Worm (Caenorhabditis elegans): ENCODE data around the gene clec-40.

The clec-40 gene

DNA sequence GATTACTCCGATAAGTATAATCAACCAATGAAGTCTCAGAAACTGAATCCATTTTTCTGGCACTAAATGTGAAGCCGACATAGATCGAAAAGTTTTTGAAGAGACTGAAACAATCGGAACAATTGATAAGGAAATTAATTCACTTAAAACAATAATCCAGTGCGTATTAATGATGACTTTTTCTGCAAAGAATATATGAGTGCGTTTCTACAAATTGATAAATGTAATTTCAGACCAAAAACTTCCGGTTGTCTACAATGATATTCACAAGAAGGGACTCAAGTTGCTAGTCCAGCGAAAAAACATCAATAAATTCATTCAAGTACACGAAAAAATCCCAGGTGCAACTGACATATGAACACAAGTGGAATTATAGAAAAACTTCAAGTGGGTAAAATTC, 28.9 kb upstream of the clec-40 start, which contains the start of gene clec-33:
Gene clec-33 (minus strand): TSS at position 101 of the 400 bp plus-strand sequence.
- TF ChIP-seq T22C8.4 (GFP tag; IDR thresholded peaks at IDR 0.05) (no peak), klf-2 (GFP tag; conservative IDR thresholded peaks at IDR 0.05) (no peak), cog-1 (tag; optimal IDR thresholded peaks at IDR 0.05) (no peak), flt-1 (GFP tag; IDR thresholded peaks at IDR 0.05) (no peak), ref-1 (GFP tag; conservative IDR thresholded peaks at IDR 0.05) (no peak), tab-1 (GFP tag; IDR thresholded peaks at IDR 0.05) (no peak), med-1 (GFP tag; optimal IDR thresholded peaks at IDR 0.05; ENCODE audit: insufficient read depth) (no peak), ztf-23 (GFP tag; IDR thresholded peaks at IDR 0.05) (no peak), ztf-29 (GFP tag; IDR thresholded peaks at IDR 0.05) (no peak)

DNA sequence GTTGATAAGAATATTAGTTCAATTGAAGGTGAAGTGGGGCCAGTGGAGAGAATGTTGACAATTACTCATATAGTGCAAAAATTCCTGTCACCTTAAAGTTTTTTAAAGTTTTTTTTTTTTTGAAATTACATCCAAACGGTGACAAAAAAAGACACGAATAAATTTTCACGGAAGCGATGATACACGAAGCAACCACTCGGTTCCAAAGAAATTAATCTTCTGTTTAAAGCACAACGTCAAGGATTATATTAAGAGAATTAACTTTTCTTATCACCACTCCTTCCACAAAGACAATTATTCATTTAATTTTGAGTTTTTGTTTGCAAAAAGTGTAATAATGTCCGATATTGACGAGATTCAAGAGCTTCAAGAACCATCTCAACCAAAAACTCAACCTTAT, 24.5 kb upstream of the clec-40 start, which contains the start of gene clec-28:
Gene clec-28 (plus strand): TSS at position 301 of the 400 bp plus-strand sequence.
- TF ChIP-seq tab-1 (GFP tag; IDR thresholded peaks at IDR 0.05) (no peak), ztf-29 (GFP tag; IDR thresholded peaks at IDR 0.05) (no peak), klf-2 (GFP tag; conservative IDR thresholded peaks at IDR 0.05) (no peak), ztf-23 (GFP tag; IDR thresholded peaks at IDR 0.05) (no peak), med-1 (GFP tag; optimal IDR thresholded peaks at IDR 0.05; ENCODE audit: insufficient read depth) (no peak), cog-1 (tag; optimal IDR thresholded peaks at IDR 0.05) (no peak), ref-1 (GFP tag; conservative IDR thresholded peaks at IDR 0.05) (no peak), T22C8.4 (GFP tag; IDR thresholded peaks at IDR 0.05) (no peak), flt-1 (GFP tag; IDR thresholded peaks at IDR 0.05) (no peak)

DNA sequence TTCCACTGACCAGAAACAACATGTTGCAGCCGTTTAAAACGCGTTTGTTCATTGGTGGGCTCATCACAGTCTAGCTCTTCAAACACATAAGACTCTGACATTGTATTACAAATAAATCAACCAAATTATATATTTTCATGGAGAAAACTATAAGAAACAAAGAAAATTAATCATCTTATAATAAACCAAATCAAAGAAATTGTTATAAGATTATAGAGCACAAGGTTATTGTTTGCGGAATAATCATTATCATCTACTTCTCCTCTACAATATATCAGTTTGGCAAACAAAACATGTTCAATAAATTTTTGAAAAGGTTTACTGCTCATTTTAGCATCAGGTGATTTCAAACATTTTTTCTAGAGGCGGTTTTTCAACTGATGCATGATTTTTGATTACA, 20.9 kb upstream of the clec-40 start, which contains the start of the genes clec-32 and clec-24:
Gene clec-32 (minus strand): TSS at position 101 of the 400 bp plus-strand sequence.
Gene clec-24 (plus strand): TSS at position 294 of the 400 bp plus-strand sequence.
- TF ChIP-seq ref-1 (GFP tag; conservative IDR thresholded peaks at IDR 0.05): no peak
- TF ChIP-seq T22C8.4 (GFP tag; IDR thresholded peaks at IDR 0.05): no peak
- no peak for TF ChIP-seq ztf-23 (GFP tag; IDR thresholded peaks at IDR 0.05)
- TF ChIP-seq ztf-29 (GFP tag; IDR thresholded peaks at IDR 0.05): no peak
- TF ChIP-seq cog-1 (tag; optimal IDR thresholded peaks at IDR 0.05): no peak
- TF ChIP-seq med-1 (GFP tag; optimal IDR thresholded peaks at IDR 0.05; ENCODE audit: insufficient read depth): no peak
- no peak for TF ChIP-seq klf-2 (GFP tag; conservative IDR thresholded peaks at IDR 0.05)
- TF ChIP-seq tab-1 (GFP tag; IDR thresholded peaks at IDR 0.05): no peak
- TF ChIP-seq flt-1 (GFP tag; IDR thresholded peaks at IDR 0.05): no peak

DNA sequence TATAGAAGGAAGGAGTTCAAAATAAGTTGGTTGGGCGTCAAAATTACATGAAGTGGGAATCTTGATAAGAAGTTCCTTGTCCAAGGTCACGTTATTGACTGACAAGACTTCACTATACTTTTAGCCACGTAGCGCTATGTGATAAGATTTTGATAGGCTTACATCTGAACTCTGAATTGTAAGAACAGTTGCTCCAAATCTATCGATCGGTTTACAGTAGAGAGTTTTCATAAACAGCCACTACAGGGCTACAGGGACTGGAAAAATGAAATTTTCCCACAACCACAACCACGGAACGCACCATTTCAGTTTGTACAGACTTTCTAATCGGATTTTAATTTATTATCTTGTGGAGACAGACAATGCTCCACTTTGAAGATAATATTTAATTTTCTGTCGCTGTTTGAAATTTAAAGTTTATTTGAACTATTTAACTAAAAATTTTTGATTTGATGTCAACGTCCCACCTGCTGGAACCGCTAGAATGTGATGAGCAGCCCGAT, 17.2 kb upstream of the clec-40 start, which contains the start of the genes clec-31 and clec-22:
Gene clec-31 (minus strand): TSS at position 101 of the 503 bp plus-strand sequence.
Gene clec-22 (plus strand): TSS at position 453 of the 503 bp plus-strand sequence.
- TF ChIP-seq flt-1 (GFP tag; IDR thresholded peaks at IDR 0.05) (no peak), cog-1 (tag; optimal IDR thresholded peaks at IDR 0.05) (no peak), ztf-23 (GFP tag; IDR thresholded peaks at IDR 0.05) (no peak), ref-1 (GFP tag; conservative IDR thresholded peaks at IDR 0.05) (no peak), klf-2 (GFP tag; conservative IDR thresholded peaks at IDR 0.05) (no peak), med-1 (GFP tag; optimal IDR thresholded peaks at IDR 0.05; ENCODE audit: insufficient read depth) (no peak), ztf-29 (GFP tag; IDR thresholded peaks at IDR 0.05) (no peak), T22C8.4 (GFP tag; IDR thresholded peaks at IDR 0.05) (no peak)

DNA sequence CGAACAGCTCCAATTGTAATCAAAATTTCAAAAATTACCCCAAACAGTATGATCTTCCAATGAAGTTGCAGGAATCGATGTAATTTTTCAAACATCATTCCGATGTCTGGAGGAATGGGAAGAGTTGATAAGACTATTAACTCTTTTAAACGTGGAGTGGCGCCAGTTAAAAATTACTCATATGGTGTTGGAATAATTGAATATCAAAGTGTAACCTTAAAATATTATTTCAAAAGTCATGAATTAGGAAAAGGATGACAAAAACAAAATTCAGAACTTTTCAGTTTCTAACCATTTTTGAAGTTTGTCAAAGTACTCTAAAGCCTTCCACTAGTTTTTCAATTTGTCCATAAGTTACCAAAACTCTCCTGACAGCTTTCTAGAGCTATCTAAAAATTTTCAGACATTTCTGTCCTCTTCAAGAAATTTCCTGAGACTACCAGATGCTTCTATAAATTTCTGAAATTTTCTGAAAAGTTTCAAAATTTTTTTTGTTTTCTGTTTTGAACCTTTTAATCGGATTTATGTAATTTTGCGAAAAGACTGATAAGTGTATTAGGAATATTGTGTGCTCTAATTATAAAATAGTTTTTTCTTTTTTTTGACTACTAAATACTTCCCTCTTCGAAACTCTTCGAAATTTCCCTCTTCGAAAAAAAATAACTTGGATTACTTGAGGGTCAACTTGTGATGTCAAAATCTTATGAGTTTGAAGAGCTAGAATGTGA, 13.3 kb upstream of the clec-40 start, which contains the start of the genes clec-35 and clec-27:
Gene clec-35 (minus strand): TSS at position 101 of the 728 bp plus-strand sequence.
Gene clec-27 (plus strand): TSS at position 678 of the 728 bp plus-strand sequence.
- TF ChIP-seq cog-1 (tag; optimal IDR thresholded peaks at IDR 0.05) (no peak), T22C8.4 (GFP tag; IDR thresholded peaks at IDR 0.05) (no peak), klf-2 (GFP tag; conservative IDR thresholded peaks at IDR 0.05) (no peak), ztf-29 (GFP tag; IDR thresholded peaks at IDR 0.05) (no peak), ref-1 (GFP tag; conservative IDR thresholded peaks at IDR 0.05) (no peak), ztf-23 (GFP tag; IDR thresholded peaks at IDR 0.05) (no peak), tab-1 (GFP tag; IDR thresholded peaks at IDR 0.05) (no peak), flt-1 (GFP tag; IDR thresholded peaks at IDR 0.05) (no peak), med-1 (GFP tag; optimal IDR thresholded peaks at IDR 0.05; ENCODE audit: insufficient read depth) (no peak)

DNA sequence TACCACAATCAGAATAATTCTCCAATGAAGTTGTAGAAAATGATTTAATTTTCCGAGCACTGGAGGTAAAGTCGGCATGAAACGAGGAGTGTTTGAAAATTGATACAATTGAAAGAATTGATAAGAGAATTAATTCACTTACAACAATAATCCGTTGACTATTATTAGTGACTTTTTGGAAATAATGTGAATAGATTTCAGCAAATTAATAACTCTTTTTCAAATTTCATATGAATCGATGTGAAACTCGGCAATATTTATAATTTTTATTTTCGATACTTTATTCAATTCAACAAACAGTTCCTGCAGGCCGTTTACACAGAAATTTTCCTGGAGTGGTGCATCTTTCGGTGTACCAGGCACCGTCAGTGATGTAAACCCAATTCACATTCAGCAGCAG, 11.1 kb upstream of the clec-40 start, which contains the start of gene clec-37:
Gene clec-37 (minus strand): TSS at position 101 of the 400 bp plus-strand sequence.
- TF ChIP-seq ref-1 (GFP tag; conservative IDR thresholded peaks at IDR 0.05) (no peak), ztf-29 (GFP tag; IDR thresholded peaks at IDR 0.05) (no peak), cog-1 (tag; optimal IDR thresholded peaks at IDR 0.05) (no peak), T22C8.4 (GFP tag; IDR thresholded peaks at IDR 0.05) (no peak), flt-1 (GFP tag; IDR thresholded peaks at IDR 0.05) (no peak), ztf-23 (GFP tag; IDR thresholded peaks at IDR 0.05) (no peak), med-1 (GFP tag; optimal IDR thresholded peaks at IDR 0.05; ENCODE audit: insufficient read depth) (no peak), tab-1 (GFP tag; IDR thresholded peaks at IDR 0.05) (no peak), klf-2 (GFP tag; conservative IDR thresholded peaks at IDR 0.05) (no peak)

DNA sequence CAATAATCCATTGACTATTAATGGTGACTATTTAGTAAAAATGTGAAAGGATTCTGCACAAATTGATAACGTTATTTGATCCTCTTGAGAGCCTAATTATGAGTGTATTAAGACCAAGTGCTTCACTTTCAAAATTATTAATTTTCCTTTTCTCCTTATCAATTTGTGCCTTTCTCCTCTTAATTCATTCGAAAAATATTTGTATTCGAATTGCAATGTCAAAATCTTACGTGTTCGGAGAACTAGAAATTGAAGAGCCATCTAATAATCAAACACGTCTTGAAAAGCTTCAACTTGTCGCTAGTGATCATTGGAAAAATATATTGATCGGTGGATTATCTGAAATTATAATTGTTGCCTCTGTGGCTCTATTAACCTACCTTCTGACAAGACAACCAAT, 7.6 kb upstream of the clec-40 start, which contains the start of the genes clec-36 and clec-26:
Gene clec-36 (minus strand): TSS at position 101 of the 400 bp plus-strand sequence.
Gene clec-26 (plus strand): TSS at position 114 of the 400 bp plus-strand sequence.
- TF ChIP-seq tab-1 (GFP tag; IDR thresholded peaks at IDR 0.05) (no peak), ref-1 (GFP tag; conservative IDR thresholded peaks at IDR 0.05) (no peak), ztf-29 (GFP tag; IDR thresholded peaks at IDR 0.05) (no peak), klf-2 (GFP tag; conservative IDR thresholded peaks at IDR 0.05) (no peak), cog-1 (tag; optimal IDR thresholded peaks at IDR 0.05) (no peak), T22C8.4 (GFP tag; IDR thresholded peaks at IDR 0.05) (no peak), med-1 (GFP tag; optimal IDR thresholded peaks at IDR 0.05; ENCODE audit: insufficient read depth) (no peak), ztf-23 (GFP tag; IDR thresholded peaks at IDR 0.05) (no peak), flt-1 (GFP tag; IDR thresholded peaks at IDR 0.05) (no peak)

DNA sequence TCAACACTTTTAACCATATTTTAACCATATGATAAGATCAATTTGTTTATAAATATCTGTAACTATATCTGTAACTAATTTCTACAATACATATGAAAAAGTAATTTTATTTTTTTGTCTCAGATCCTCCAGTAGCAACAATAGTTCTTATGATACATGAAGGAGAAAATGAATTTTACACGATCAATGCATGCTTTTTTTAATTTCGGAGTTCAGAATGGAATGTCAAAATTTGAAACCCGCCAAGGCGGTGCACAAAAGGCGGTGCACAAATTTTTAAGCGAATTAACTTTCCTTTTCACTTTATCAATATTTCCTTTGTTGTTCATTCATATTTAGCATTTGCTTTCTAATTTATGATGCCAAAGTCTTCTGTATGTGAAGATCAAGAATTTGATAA, 2.1 kb upstream of the clec-40 start, which contains the start of gene clec-25:
Gene clec-25 (plus strand): TSS at position 301 of the 400 bp plus-strand sequence.
- TF ChIP-seq med-1 (GFP tag; optimal IDR thresholded peaks at IDR 0.05; ENCODE audit: insufficient read depth): no peak
- no peak for TF ChIP-seq tab-1 (GFP tag; IDR thresholded peaks at IDR 0.05)
- TF ChIP-seq klf-2 (GFP tag; conservative IDR thresholded peaks at IDR 0.05): no peak

DNA sequence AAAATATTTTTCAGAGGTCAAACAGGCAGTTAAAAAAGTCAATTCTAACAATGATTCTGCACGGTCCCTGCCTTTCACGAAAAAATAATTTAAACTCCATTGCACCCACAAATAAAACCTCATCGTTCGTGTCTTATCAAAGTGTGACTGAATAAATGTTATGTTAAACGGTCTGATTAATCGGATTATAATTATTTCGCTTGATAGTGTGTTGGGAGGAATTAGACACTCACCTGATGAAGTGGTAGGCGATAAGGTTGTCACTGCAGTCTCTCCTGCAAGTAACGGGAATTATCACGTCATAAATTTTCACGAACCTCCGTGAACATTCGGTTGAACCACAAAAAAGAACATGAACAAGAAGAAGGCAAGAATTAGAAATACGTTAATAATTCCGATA, 578 bp downstream of the clec-40 start:
- TF ChIP-seq tab-1 (GFP tag; IDR thresholded peaks at IDR 0.05) (no peak), ztf-23 (GFP tag; IDR thresholded peaks at IDR 0.05) (no peak), flt-1 (GFP tag; IDR thresholded peaks at IDR 0.05) (no peak), ref-1 (GFP tag; conservative IDR thresholded peaks at IDR 0.05) (no peak), klf-2 (GFP tag; conservative IDR thresholded peaks at IDR 0.05) (no peak), med-1 (GFP tag; optimal IDR thresholded peaks at IDR 0.05; ENCODE audit: insufficient read depth) (no peak), ztf-29 (GFP tag; IDR thresholded peaks at IDR 0.05) (no peak), T22C8.4 (GFP tag; IDR thresholded peaks at IDR 0.05) (no peak), cog-1 (tag; optimal IDR thresholded peaks at IDR 0.05) (no peak)

All from whole organism, midembryonic.